Worm (Caenorhabditis elegans): Measurements from ENCODE around the gene R160.12.

ce11 chrX:4391680-4392079 is 14.1 kb upstream of the R160.12 start:
- TF ChIP-seq dve-1 (tag; optimal IDR thresholded peaks at IDR 0.05) (no peak), lim-6 (tag; optimal IDR thresholded peaks at IDR 0.05) (no peak), ceh-6 (GFP tag; optimal IDR thresholded peaks at IDR 0.05) (no peak), fkh-10 (GFP tag; optimal IDR thresholded peaks at IDR 0.05) (no peak), lin-11 (tag; optimal IDR thresholded peaks at IDR 0.05) (no peak), tbx-2 (tag; optimal IDR thresholded peaks at IDR 0.05) (no peak), ceh-19 (GFP tag; optimal IDR thresholded peaks at IDR 0.05) (no peak), ceh-22 (tag; optimal IDR thresholded peaks at IDR 0.05) (no peak), rnt-1 (tag; optimal IDR thresholded peaks at IDR 0.05) (no peak), Y22D7AL.16 (tag; optimal IDR thresholded peaks at IDR 0.05) (no peak), ceh-48 (tag; optimal IDR thresholded peaks at IDR 0.05) (no peak), C38D4.7 (GFP tag; optimal IDR thresholded peaks at IDR 0.05) (no peak), K09A11.1 (tag; optimal IDR thresholded peaks at IDR 0.05; ENCODE audit: insufficient read depth) (no peak)
